Worm (Caenorhabditis elegans) whole organism, L3 larva: ENCODE results near the gene hpo-15.

Source experiments
- ZK546.5 ChIP-seq: sonication (generic microtip); optimal IDR thresholded peaks from 2 replicates; lab custom pipeline; 2017; ENCODE audit warnings: missing biosample characterization, missing genetic modification characterization
- ceh-16 ChIP-seq: sonication (generic microtip); optimal IDR thresholded peaks from 2 replicates; lab custom pipeline; 2017; ENCODE audit warnings: missing biosample characterization, missing genetic modification characterization
- ceh-82 ChIP-seq: fragments of 150-350 bp; optimal IDR thresholded peaks from 2 replicates; lab custom pipeline; 2014; ENCODE audit warnings: missing biosample characterization, missing genetic modification characterization
- ceh-9 ChIP-seq: sonication (generic microtip); optimal IDR thresholded peaks from 2 replicates; lab custom pipeline; 2018; ENCODE audit warnings: missing biosample characterization, missing genetic modification characterization
- daf-12 ChIP-seq: fragments of 150-350 bp; optimal IDR thresholded peaks from 2 replicates; lab custom pipeline; 2014; ENCODE audit warnings: missing biosample characterization, missing genetic modification reagents, missing genetic modification characterization
- egl-5 ChIP-seq: fragments of 150-350 bp; optimal IDR thresholded peaks from 2 replicates; lab custom pipeline; 2017; ENCODE audit warnings: missing biosample characterization, missing genetic modification reagents, missing genetic modification characterization, inconsistent platforms
- elt-1 ChIP-seq: fragments of 150-350 bp; optimal IDR thresholded peaks from 2 replicates; lab custom pipeline; 2014; ENCODE audit warnings: missing biosample characterization, missing genetic modification characterization
- elt-2 ChIP-seq: sonication (generic microtip); optimal IDR thresholded peaks from 2 replicates; lab custom pipeline; 2016; ENCODE audit warnings: missing genetic modification reagents, mild to moderate bottlenecking, missing genetic modification characterization, missing compliant biosample characterization
- elt-3 ChIP-seq, 3 experiments: fragments of 150-350 bp in 1 of 3; sonication (generic microtip) in 2 of 3; optimal IDR thresholded peaks; 2 replicates in 2 of 3; 4 replicates in 1 of 3; lab custom pipeline; 2014 to 2017; ENCODE audit warnings: missing biosample characterization in 3 of 3, missing genetic modification characterization in 3 of 3
- eor-1 ChIP-seq, 2 experiments: fragments of 150-350 bp; optimal IDR thresholded peaks; 2 replicates each; lab custom pipeline; 2014 to 2018; ENCODE audit warnings: missing biosample characterization in 2 of 2, missing genetic modification characterization in 2 of 2
- fkh-10 ChIP-seq: sonication (generic microtip); optimal IDR thresholded peaks from 2 replicates; lab custom pipeline; 2017; ENCODE audit warnings: missing biosample characterization, missing genetic modification reagents, missing genetic modification characterization
- fkh-2 ChIP-seq: fragments of 150-350 bp; optimal IDR thresholded peaks from 2 replicates; lab custom pipeline; 2014; ENCODE audit warnings: missing biosample characterization, missing genetic modification reagents, missing genetic modification characterization
- fos-1 ChIP-seq: fragments of 150-350 bp; optimal IDR thresholded peaks from 2 replicates; lab custom pipeline; 2014; ENCODE audit warnings: missing biosample characterization, missing genetic modification characterization
- hmg-11 ChIP-seq: sonication (generic microtip); optimal IDR thresholded peaks from 2 replicates; lab custom pipeline; 2016; ENCODE audit warnings: missing genetic modification characterization, missing compliant biosample characterization
- jun-1 ChIP-seq: fragments of 150-350 bp; optimal IDR thresholded peaks from 2 replicates; lab custom pipeline; 2014; ENCODE audit warnings: missing biosample characterization, missing genetic modification reagents, missing genetic modification characterization
- lin-39 ChIP-seq: fragments of 150-350 bp; optimal IDR thresholded peaks from 2 replicates; lab custom pipeline; 2018; ENCODE audit warnings: missing biosample characterization, missing genetic modification reagents, missing genetic modification characterization
- lsy-12 ChIP-seq: sonication (generic microtip); optimal IDR thresholded peaks from 2 replicates; lab custom pipeline; 2016; ENCODE audit warnings: mild to moderate bottlenecking, missing genetic modification characterization, missing compliant biosample characterization
- mdl-1 ChIP-seq: fragments of 150-350 bp; optimal IDR thresholded peaks from 2 replicates; lab custom pipeline; 2014; ENCODE audit warnings: missing biosample characterization, missing genetic modification characterization
- mml-1 ChIP-seq: fragments of 150-350 bp; sonication (generic microtip); optimal IDR thresholded peaks from 3 replicates; lab custom pipeline; 2014; ENCODE audit warnings: missing biosample characterization, missing genetic modification characterization
- nhr-11 ChIP-seq: fragments of 150-350 bp; optimal IDR thresholded peaks from 2 replicates; lab custom pipeline; 2014; ENCODE audit warnings: missing biosample characterization, missing genetic modification characterization
- nhr-12 ChIP-seq: fragments of 150-350 bp; optimal IDR thresholded peaks from 2 replicates; lab custom pipeline; 2014; ENCODE audit warnings: missing biosample characterization, missing genetic modification characterization
- nhr-23 ChIP-seq: fragments of 150-350 bp; optimal IDR thresholded peaks from 2 replicates; lab custom pipeline; 2014; ENCODE audit warnings: missing biosample characterization, missing genetic modification reagents, missing genetic modification characterization
- nhr-25 ChIP-seq: sonication (generic microtip); optimal IDR thresholded peaks from 2 replicates; lab custom pipeline; 2017; ENCODE audit warnings: missing biosample characterization, missing genetic modification characterization
- nhr-43 ChIP-seq: sonication (generic microtip); optimal IDR thresholded peaks from 2 replicates; lab custom pipeline; 2016; ENCODE audit warnings: mild to moderate bottlenecking, missing genetic modification characterization, missing compliant biosample characterization; ENCODE audit not compliant: poor library complexity, severe bottlenecking
- nhr-67 ChIP-seq: fragments of 150-350 bp; optimal IDR thresholded peaks from 2 replicates; lab custom pipeline; 2014; ENCODE audit warnings: missing biosample characterization, missing genetic modification characterization
- nhr-76 ChIP-seq: fragments of 150-350 bp; sonication (generic microtip); optimal IDR thresholded peaks from 5 replicates; lab custom pipeline; 2014; ENCODE audit warnings: missing biosample characterization, missing genetic modification characterization
- nhr-77 ChIP-seq: fragments of 150-350 bp; optimal IDR thresholded peaks from 2 replicates; lab custom pipeline; 2014; ENCODE audit warnings: missing biosample characterization, missing genetic modification characterization
- pqm-1 ChIP-seq: fragments of 150-350 bp; optimal IDR thresholded peaks from 2 replicates; lab custom pipeline; 2017; ENCODE audit warnings: missing biosample characterization, missing genetic modification characterization, inconsistent platforms
- sea-2 ChIP-seq: fragments of 150-350 bp; sonication (generic microtip); optimal IDR thresholded peaks from 4 replicates; lab custom pipeline; 2014; ENCODE audit warnings: missing biosample characterization, missing genetic modification reagents, missing genetic modification characterization
- skn-1 ChIP-seq: fragments of 150-350 bp; optimal IDR thresholded peaks from 2 replicates; lab custom pipeline; 2014; ENCODE audit warnings: missing biosample characterization, missing genetic modification characterization
- tbx-2 ChIP-seq: sonication (generic microtip); optimal IDR thresholded peaks from 2 replicates; lab custom pipeline; 2016; ENCODE audit warnings: mild to moderate bottlenecking, missing genetic modification characterization, missing compliant biosample characterization
- unc-39 ChIP-seq: sonication (generic microtip); optimal IDR thresholded peaks from 4 replicates; lab custom pipeline; 2017; ENCODE audit warnings: missing biosample characterization, missing genetic modification characterization
- zag-1 ChIP-seq: fragments of 150-350 bp; optimal IDR thresholded peaks from 2 replicates; lab custom pipeline; 2014; ENCODE audit warnings: missing biosample characterization, missing genetic modification characterization
- ztf-11 ChIP-seq: fragments of 150-350 bp; optimal IDR thresholded peaks from 2 replicates; lab custom pipeline; 2014; ENCODE audit warnings: missing biosample characterization, missing genetic modification characterization
- ztf-4 ChIP-seq: fragments of 150-350 bp; optimal IDR thresholded peaks from 2 replicates; lab custom pipeline; 2014; ENCODE audit warnings: missing biosample characterization, missing genetic modification characterization

hpo-15 gene

ce11 chrV:5535774-5536173 lies 22.1 kb upstream of the hpo-15 start, which contains the start of gene C24G6.8:
C24G6.8 (minus strand) TSS chrV:5535874.
- no peak for TF ChIP-seq elt-3 (tag; optimal IDR thresholded peaks at IDR 0.05; lab: Kevin White, UChicago)
- TF ChIP-seq nhr-23 = no peak
- no peak for TF ChIP-seq hmg-11
- TF ChIP-seq nhr-43 (tag; lab: Kevin White, UChicago) = no peak
- TF ChIP-seq fkh-2 (tag; lab: Kevin White, UChicago) = no peak
- no peak for TF ChIP-seq mml-1 (tag; lab: Kevin White, UChicago)
- no peak for TF ChIP-seq jun-1
- TF ChIP-seq daf-12 (tag; lab: Kevin White, UChicago) = no peak
- no peak for TF ChIP-seq ceh-9 (tag; lab: Kevin White, UChicago)
- TF ChIP-seq ztf-11 (tag; lab: Kevin White, UChicago) = no peak
- no peak for TF ChIP-seq zag-1 (tag; lab: Kevin White, UChicago)
- no peak for TF ChIP-seq fos-1 (tag; lab: Kevin White, UChicago)
- TF ChIP-seq egl-5 (tag; lab: Kevin White, UChicago) = no peak
- TF ChIP-seq nhr-12 (tag; lab: Kevin White, UChicago) = no peak
- TF ChIP-seq nhr-25 (tag; lab: Kevin White, UChicago) = no peak
- TF ChIP-seq mdl-1 = no peak
- no peak for TF ChIP-seq nhr-76
- TF ChIP-seq, all 47 proteins: peak for 0

- TF ChIP-seq sea-2 (GFP tag; lab: Kevin White, UChicago) = no peak
- TF ChIP-seq ceh-82 (tag; lab: Kevin White, UChicago) = no peak
- TF ChIP-seq nhr-25 (tag; lab: Kevin White, UChicago) = no peak
- TF ChIP-seq lin-39 = no peak
- no peak for TF ChIP-seq pqm-1
- no peak for TF ChIP-seq ceh-9 (tag; lab: Kevin White, UChicago)
- TF ChIP-seq skn-1 (tag; lab: Kevin White, UChicago) = no peak
- no peak for TF ChIP-seq ceh-16 (tag; lab: Kevin White, UChicago)
- TF ChIP-seq nhr-11 (tag; lab: Kevin White, UChicago) = no peak
- no peak for TF ChIP-seq elt-1
- TF ChIP-seq jun-1 = no peak
- TF ChIP-seq tbx-2 (tag; lab: Kevin White, UChicago) = no peak
- TF ChIP-seq zag-1 (tag; lab: Kevin White, UChicago) = no peak
- TF ChIP-seq mdl-1 = no peak
- no peak for TF ChIP-seq nhr-43 (tag; lab: Kevin White, UChicago)
- TF ChIP-seq nhr-12 (tag; lab: Kevin White, UChicago) = no peak
- no peak for TF ChIP-seq nhr-77
- TF ChIP-seq, all 47 proteins: peak for 0
Measured at ce11 chrV:5533755-5534154, 20.1 kb upstream of the hpo-15 start, which contains the start of gene grl-1. grl-1 (minus strand) TSS chrV:5533855.

ce11 chrV:5527694-5528093 lies 14.1 kb upstream of the hpo-15 start:
- no peak for TF ChIP-seq mml-1 (tag; lab: Kevin White, UChicago)
- TF ChIP-seq ZK546.5 (tag; lab: Kevin White, UChicago) = no peak
- TF ChIP-seq nhr-67 (tag; lab: Kevin White, UChicago) = no peak
- TF ChIP-seq nhr-23 = no peak
- TF ChIP-seq nhr-11 (tag; lab: Kevin White, UChicago) = no peak
- TF ChIP-seq fkh-2 (tag; lab: Kevin White, UChicago) = no peak
- TF ChIP-seq egl-5 (tag; lab: Kevin White, UChicago) = no peak
- TF ChIP-seq fkh-10 (GFP tag; lab: Kevin White, UChicago) = no peak
- no peak for TF ChIP-seq fos-1 (tag; lab: Kevin White, UChicago)
- no peak for TF ChIP-seq lsy-12 (tag; lab: Kevin White, UChicago)
- TF ChIP-seq skn-1 (tag; lab: Kevin White, UChicago) = no peak
- no peak for TF ChIP-seq ztf-4 (tag; lab: Kevin White, UChicago)

DNA sequence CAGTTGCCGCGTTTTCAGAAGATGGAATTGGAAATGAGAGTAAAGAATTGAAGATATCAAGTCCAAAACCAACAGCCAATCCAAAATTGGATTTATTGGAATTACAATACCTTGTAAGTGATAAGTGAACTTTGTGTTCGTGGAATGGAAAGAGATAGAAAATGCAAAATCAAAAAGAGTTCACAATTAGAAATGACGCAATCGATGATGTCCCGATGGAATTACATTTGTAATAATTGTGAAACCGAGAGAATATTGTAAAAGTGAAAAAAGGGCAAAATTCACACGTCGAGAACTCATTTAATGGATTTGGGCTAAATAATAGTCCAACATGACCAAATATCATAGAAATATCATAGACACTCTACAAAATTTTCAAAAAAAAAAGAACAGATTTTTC lies 11.6 kb upstream of the hpo-15 start:
- TF ChIP-seq unc-39 (no peak), elt-2 (tag; lab: Kevin White, UChicago) (no peak), eor-1 (tag; optimal IDR thresholded peaks at IDR 0.05; lab: Kevin White, UChicago) (no peak), fkh-10 (GFP tag; lab: Kevin White, UChicago) (no peak), ztf-4 (tag; lab: Kevin White, UChicago) (no peak), elt-1 (no peak), hmg-11 (no peak), nhr-25 (tag; lab: Kevin White, UChicago) (no peak), lin-39 (no peak)
